Fruit fly (Drosophila melanogaster): ENCODE data around the gene croc.

- TF ChIP-seq CG15336 (GFP tag; IDR thresholded peaks at IDR 0.05) (no peak), cyc (GFP tag; optimal IDR thresholded peaks at IDR 0.05) (peak; percentile 9), eg (GFP tag; IDR thresholded peaks at IDR 0.05) (no peak), dac (GFP tag; optimal IDR thresholded peaks at IDR 0.05) (no peak), CG6854 (GFP tag; optimal IDR thresholded peaks at IDR 0.05) (no peak), Hr39 (GFP tag; optimal IDR thresholded peaks at IDR 0.05) (no peak)
Observed at dm6 chr3L:21445704-21446103, 30.6 kb downstream of the croc start, which contains the start of gene Syx7.

Measured in whole organism, prepupa.